Fruit fly (Drosophila melanogaster) whole organism, pupa: ENCODE results near the gene Dic61B.

Source experiments
- CG10348 ChIP-seq: fragments of 200-800 bp; sonication (Bioruptor generic); IDR thresholded peaks from 2 replicates; pipeline ENCODE4 v1.3.6; 2022; ENCODE audit warnings: missing biosample characterization, missing genetic modification characterization
- CG12605 ChIP-seq: fragments of 200-800 bp; sonication (Bioruptor generic); IDR thresholded peaks from 2 replicates; pipeline ENCODE4 v1.3.6; 2022; ENCODE audit warnings: missing biosample characterization, missing genetic modification characterization
- CG14655 ChIP-seq: fragments of 200-800 bp; sonication (Bioruptor generic); optimal IDR thresholded peaks from 3 replicates; lab custom pipeline; 2017; ENCODE audit warnings: mild to moderate bottlenecking, missing biosample characterization, missing genetic modification reagents, missing genetic modification characterization
- CG15710 ChIP-seq: fragments of 200-800 bp; sonication (Bioruptor generic); optimal IDR thresholded peaks from 2 replicates; lab custom pipeline; 2018; ENCODE audit warnings: missing biosample characterization, mild to moderate bottlenecking, missing genetic modification characterization, moderate library complexity
- CG34367 ChIP-seq: fragments of 200-800 bp; sonication (Bioruptor generic); optimal IDR thresholded peaks from 2 replicates; lab custom pipeline; 2018; ENCODE audit warnings: missing biosample characterization, mild to moderate bottlenecking, missing genetic modification characterization
- CG4496 ChIP-seq: fragments of 200-800 bp; sonication (Bioruptor generic); IDR thresholded peaks from 3 replicates; pipeline ENCODE4 v1.3.6; 2022; ENCODE audit warnings: missing biosample characterization, missing genetic modification characterization
- CG9948 ChIP-seq: fragments of 200-800 bp; sonication (Bioruptor generic); optimal IDR thresholded peaks from 2 replicates; lab custom pipeline; 2018; ENCODE audit warnings: missing biosample characterization, mild to moderate bottlenecking, missing genetic modification characterization, moderate library complexity
- D1 ChIP-seq: fragments of 200-800 bp; sonication (Bioruptor generic); optimal IDR thresholded peaks from 2 replicates; lab custom pipeline; 2018; ENCODE audit warnings: missing biosample characterization, mild to moderate bottlenecking, missing genetic modification characterization, moderate library complexity
- EcR ChIP-seq: fragments of 200-800 bp; sonication (Bioruptor generic); optimal IDR thresholded peaks from 3 replicates; lab custom pipeline; 2019; ENCODE audit warnings: missing biosample characterization, missing genetic modification characterization, mild to moderate bottlenecking, moderate library complexity, missing genetic modification reagents
- Ets98B ChIP-seq: fragments of 200-800 bp; sonication (Bioruptor generic); IDR thresholded peaks from 2 replicates; pipeline ENCODE4 v1.3.6; 2022; ENCODE audit warnings: missing biosample characterization, missing genetic modification characterization
- Pif1B ChIP-seq: fragments of 200-800 bp; sonication (Bioruptor generic); optimal IDR thresholded peaks from 3 replicates; lab custom pipeline; 2016; ENCODE audit warnings: missing biosample characterization, missing genetic modification characterization
- fd96Ca ChIP-seq: fragments of 200-800 bp; sonication (Bioruptor generic); IDR thresholded peaks from 3 replicates; pipeline ENCODE4 v1.3.6; 2022; ENCODE audit warnings: missing biosample characterization, missing genetic modification characterization
- rn ChIP-seq: fragments of 200-800 bp; sonication (Bioruptor generic); IDR thresholded peaks from 2 replicates; pipeline ENCODE4 v1.3.6; 2022; ENCODE audit warnings: missing biosample characterization, missing genetic modification characterization

DNA sequence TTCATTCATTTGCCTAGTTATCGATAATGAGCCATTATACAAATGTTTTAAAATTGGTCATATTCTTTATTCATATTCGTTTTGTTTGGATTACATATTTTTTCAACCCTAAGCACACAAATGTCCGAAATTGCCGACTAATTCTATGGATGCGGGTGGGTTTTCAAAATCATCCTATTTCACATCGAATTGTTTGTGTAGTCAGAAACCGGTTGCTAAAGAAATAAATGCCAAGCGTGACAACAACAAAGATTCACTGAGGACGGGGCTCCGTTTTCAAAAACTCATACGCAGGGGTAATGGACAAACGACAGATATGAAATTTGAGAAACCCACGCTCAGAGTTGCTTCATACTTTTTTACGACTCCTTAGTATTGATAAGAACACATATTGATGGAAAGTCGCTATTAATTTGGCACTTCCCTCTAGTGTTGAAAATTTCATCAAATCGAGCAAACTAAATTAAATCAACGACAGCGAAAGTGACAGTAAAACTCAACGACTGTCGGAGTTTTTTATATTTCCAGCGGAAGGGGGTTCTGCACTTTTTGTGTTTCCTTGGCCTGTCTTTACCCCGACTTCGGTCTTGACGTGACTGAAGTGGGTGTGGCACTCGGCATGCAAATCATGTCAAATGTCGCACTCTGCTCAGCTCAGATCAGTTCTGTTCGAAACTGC is 7.2 kb upstream of the Dic61B start:
- TF ChIP-seq CG4496 (GFP tag; lab: Robert Waterston, UW), result no peak
- TF ChIP-seq Pif1B (GFP tag; lab: Kevin White, UChicago), result no peak
- TF ChIP-seq EcR (GFP tag; lab: Kevin White, UChicago), result no peak
- TF ChIP-seq CG9948 (tag; lab: Kevin White, UChicago), result no peak
- no peak for TF ChIP-seq fd96Ca (GFP tag; lab: Robert Waterston, UW)
- TF ChIP-seq D1 (tag; lab: Kevin White, UChicago), result no peak
- no peak for TF ChIP-seq CG14655 (GFP tag; lab: Kevin White, UChicago)
- TF ChIP-seq CG34367, result no peak
- no peak for TF ChIP-seq CG10348 (GFP tag; lab: Robert Waterston, UW)
- TF ChIP-seq rn (GFP tag; lab: Robert Waterston, UW), result no peak
- TF ChIP-seq CG15710 (tag; lab: Kevin White, UChicago), result no peak
- TF ChIP-seq Ets98B, result no peak
- TF ChIP-seq CG12605 (GFP tag; lab: Robert Waterston, UW), result no peak
